Worm (Caenorhabditis elegans): ENCODE data around the gene K09C8.2.

The K09C8.2 gene

DNA sequence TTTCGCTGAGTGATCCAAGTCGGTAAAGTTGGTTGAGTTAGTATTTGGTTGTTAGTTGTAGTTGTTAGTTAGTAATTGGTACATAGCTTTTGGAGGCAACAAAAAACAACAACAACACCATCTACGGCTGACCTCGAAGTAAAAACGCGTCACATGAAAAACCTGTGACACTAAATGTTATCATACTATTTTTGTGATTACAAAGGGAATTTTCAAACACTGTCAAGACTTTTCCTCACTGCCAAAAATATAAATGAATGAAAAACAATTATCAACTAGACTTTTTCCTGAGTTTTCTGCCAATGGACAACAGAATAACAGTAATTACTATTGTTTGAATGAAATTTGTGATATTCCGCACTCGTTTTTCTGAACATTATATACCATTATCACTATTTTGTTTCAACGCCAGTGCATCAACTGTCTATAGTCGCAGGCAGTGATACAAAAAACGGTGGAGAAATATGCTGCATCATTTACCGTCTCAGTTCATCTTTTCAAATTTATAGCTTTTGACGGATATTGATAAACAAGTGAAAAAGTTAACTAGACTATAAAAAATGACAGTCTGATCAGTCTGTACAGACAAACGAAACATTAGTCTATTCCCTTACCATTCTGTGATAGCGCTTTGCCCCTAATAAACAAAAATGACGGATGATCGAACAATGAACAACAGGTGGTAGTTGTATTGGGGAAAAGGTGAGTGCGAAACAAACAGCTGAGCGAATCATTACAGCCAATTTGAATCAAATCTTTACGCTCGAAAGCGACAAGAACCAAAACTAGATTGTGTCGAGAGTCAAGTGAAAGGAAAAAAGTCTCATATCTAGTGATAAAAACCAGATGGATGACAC, 44.6 kb upstream of the K09C8.2 start:
- TF ChIP-seq F26F4.8 (GFP tag; conservative IDR thresholded peaks at IDR 0.05) (no peak), hlh-11 (tag; optimal IDR thresholded peaks at IDR 0.05) (peak; percentile 57), tag-97 (GFP tag; IDR thresholded peaks at IDR 0.05) (no peak), duxl-1 (tag; optimal IDR thresholded peaks at IDR 0.05; ENCODE audit: poor library complexity) (no peak), hlh-30 (tag; optimal IDR thresholded peaks at IDR 0.05; ENCODE audit: insufficient read depth) (peak; percentile 50), zfp-2 (tag; optimal IDR thresholded peaks at IDR 0.05) (no peak), daf-16 (GFP tag; optimal IDR thresholded peaks at IDR 0.05) (no peak), daf-16 (tag; optimal IDR thresholded peaks at IDR 0.05) (peak; percentile 80), pqm-1 (tag; optimal IDR thresholded peaks at IDR 0.05) (peak; percentile 49), nhr-10 (tag; optimal IDR thresholded peaks at IDR 0.05) (no peak), madf-5 (GFP tag; IDR thresholded peaks at IDR 0.05) (no peak), unc-62 (GFP tag; optimal IDR thresholded peaks at IDR 0.05 in 1 of 2) (peak in 1 of 2 experiments; percentile 93), unc-62 (tag; optimal IDR thresholded peaks at IDR 0.05) (no peak), lin-15B (tag; optimal IDR thresholded peaks at IDR 0.05) (no peak), nhr-48 (tag; optimal IDR thresholded peaks at IDR 0.05) (peak; percentile 23), dve-1 (tag; optimal IDR thresholded peaks at IDR 0.05; ENCODE audit: insufficient read depth) (peak; percentile 30), ceh-62 (tag; optimal IDR thresholded peaks at IDR 0.05) (no peak), php-3 (GFP tag; IDR thresholded peaks at IDR 0.05) (0 out of 2 replicates have a peak, but pooled peaks have one; percentile 18), lin-38 (GFP tag; IDR thresholded peaks at IDR 0.05) (no peak), egl-27 (tag; optimal IDR thresholded peaks at IDR 0.05) (no peak)

DNA sequence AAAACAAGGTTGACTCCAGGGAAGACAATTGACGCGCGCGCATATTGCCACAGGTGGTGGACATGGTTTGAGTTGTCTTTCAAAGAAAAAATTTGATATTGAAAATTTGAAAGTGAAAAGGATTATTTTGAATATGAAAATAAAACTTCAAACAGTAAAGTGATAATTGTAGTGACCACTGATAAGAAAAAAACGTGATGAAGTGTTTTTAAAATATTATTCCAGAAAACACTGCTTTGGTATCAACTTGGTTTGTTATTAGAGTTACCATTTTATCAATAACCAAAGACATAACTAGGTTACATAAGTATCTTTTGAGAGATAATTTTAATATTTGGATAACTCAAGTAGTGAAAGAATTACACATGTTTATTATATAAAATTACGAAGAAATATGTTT, 43.0 kb upstream of the K09C8.2 start:
- TF ChIP-seq sdz-12 (GFP tag; optimal IDR thresholded peaks at IDR 0.05) (no peak), daf-16 (GFP tag; optimal IDR thresholded peaks at IDR 0.05) (no peak), daf-16 (tag; optimal IDR thresholded peaks at IDR 0.05) (peak; percentile 95), hlh-11 (tag; optimal IDR thresholded peaks at IDR 0.05) (peak; percentile 29), nhr-28 (tag; optimal IDR thresholded peaks at IDR 0.05) (peak; percentile 45), dve-1 (tag; optimal IDR thresholded peaks at IDR 0.05; ENCODE audit: insufficient read depth) (peak; percentile 72)

DNA sequence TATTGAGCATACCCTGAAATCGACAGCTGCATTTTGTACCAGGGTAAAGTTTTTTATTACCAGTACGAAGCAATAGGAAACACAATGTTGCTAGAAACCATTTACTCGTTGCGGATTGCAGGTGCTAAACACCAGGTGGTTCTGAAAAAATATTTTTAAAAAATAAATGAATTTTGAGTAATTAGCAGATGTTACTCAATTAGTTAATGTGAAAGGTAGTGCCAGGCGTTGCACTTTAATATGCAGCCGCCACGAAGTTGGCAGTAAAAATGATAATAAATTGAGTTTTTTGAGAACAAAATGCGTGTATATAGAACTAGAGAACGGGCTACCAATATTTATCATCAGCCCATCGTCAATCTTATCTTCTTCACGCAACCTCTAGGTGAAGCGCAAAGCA, 39.6 kb upstream of the K09C8.2 start, which contains the start of gene nstp-9:
nstp-9 (minus strand) TSS at position 101 of the 400 bp plus-strand sequence.
- TF ChIP-seq attf-4 (tag; optimal IDR thresholded peaks at IDR 0.05) (no peak), mxl-3 (GFP tag; optimal IDR thresholded peaks at IDR 0.05) (no peak), nhr-42 (GFP tag; IDR thresholded peaks at IDR 0.05) (no peak), F44E2.7 (GFP tag; IDR thresholded peaks at IDR 0.05) (no peak), spr-3 (GFP tag; optimal IDR thresholded peaks at IDR 0.05) (no peak), sdz-12 (GFP tag; optimal IDR thresholded peaks at IDR 0.05) (no peak), egl-27 (tag; optimal IDR thresholded peaks at IDR 0.05) (no peak), unc-39 (tag; optimal IDR thresholded peaks at IDR 0.05) (no peak), ceh-20 (GFP tag; IDR thresholded peaks at IDR 0.05) (no peak), R02D3.7 (tag; optimal IDR thresholded peaks at IDR 0.05) (no peak), dve-1 (tag; optimal IDR thresholded peaks at IDR 0.05; ENCODE audit: insufficient read depth) (no peak), T20F7.1 (GFP tag; optimal IDR thresholded peaks at IDR 0.05) (no peak), lin-39 (tag; optimal IDR thresholded peaks at IDR 0.05) (no peak), rbr-2 (tag; optimal IDR thresholded peaks at IDR 0.05) (no peak), nhr-10 (tag; optimal IDR thresholded peaks at IDR 0.05) (no peak), ZK546.5 (tag; optimal IDR thresholded peaks at IDR 0.05) (no peak)

DNA sequence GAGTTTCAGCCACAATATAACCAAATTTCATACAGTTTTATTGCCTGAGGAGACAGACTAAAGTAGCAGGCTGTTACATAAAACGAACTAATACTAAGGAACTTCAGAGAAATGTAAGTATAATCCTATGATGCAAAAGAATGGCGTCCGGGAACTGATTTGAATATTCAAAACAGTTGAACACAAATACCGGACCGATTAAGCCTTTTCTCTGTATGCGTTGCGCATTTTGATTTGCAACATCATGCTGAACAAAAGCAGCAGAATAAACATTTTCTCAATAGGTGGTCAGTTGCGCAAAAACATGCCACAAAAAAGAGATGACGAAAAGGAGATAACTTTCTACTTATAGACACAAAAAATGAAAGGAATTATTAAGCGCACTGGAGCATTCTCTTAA, 35.2 kb upstream of the K09C8.2 start:
- no peak for TF ChIP-seq nhr-41 (GFP tag; IDR thresholded peaks at IDR 0.05)
- peak in 1 of 2 experiments; percentile 95 for TF ChIP-seq unc-62 (GFP tag; optimal IDR thresholded peaks at IDR 0.05 in 1 of 2)
- TF ChIP-seq unc-62 (tag; optimal IDR thresholded peaks at IDR 0.05) = no peak

All from whole organism, L4 larva.